Worm (Caenorhabditis elegans): ENCODE measurements around the gene K04C1.5.

DNA sequence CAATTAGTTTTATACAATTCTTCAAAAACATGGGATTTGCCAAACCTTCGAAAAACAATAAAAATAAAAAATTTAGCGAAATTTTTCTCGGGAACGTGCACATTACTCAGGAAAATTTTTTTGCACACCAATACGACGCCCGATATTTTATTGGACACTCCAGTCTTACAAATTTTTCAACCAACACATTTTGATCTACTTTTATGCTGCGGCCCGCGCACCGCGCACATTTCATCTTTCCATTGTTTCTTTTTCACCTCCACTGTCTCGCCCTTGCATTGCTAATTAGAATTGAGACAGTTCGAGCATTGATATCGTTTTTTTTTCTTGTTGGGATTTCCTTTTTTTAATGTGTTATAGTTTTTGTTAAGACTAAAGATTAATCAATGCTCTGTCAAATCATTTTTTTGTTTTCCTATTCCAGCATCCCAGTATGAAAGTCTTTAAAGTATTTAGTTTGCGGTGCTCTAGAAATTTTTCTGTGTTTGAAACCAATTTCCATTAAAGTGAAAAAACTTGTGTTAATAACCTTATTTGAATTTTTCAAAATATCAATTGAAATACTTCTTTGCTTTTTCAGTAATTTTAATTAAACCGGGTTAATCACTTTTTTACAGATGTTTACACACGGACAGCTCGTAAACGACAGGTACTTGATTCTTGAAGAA, at the start of gene K04C1.5:
- TF ChIP-seq ceh-6 (GFP tag; optimal IDR thresholded peaks at IDR 0.05) (no peak), fax-1 (tag; optimal IDR thresholded peaks at IDR 0.05) (no peak), dve-1 (tag; optimal IDR thresholded peaks at IDR 0.05) (no peak)

All from whole organism, late embryonic.